Worm (Caenorhabditis elegans): ENCODE data around the gene K04E7.1.

DNA sequence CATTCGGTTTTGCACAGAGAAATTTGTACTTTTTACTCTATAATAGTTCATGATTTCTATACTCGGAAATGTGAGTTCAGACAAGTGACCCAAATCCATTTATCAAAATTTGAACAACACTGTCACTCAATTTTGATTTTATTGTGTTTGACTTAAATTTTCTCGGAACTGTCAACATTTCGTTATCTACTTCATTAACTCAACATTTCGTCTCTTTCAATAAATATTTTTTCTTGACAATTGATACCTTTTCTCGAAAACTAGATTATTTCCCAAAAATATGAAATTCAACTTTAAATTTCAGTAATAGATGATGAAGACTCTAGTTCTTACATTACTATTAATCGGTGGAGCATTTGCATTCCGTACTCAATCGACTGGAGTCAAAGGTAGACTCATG, 48.8 kb downstream of the K04E7.1 start, which contains the start of gene ttr-36:
- TF ChIP-seq W03F9.2 (tag; optimal IDR thresholded peaks at IDR 0.05): no peak
- no peak for TF ChIP-seq dao-5 (tag; optimal IDR thresholded peaks at IDR 0.05)
- no peak for TF ChIP-seq him-1 (tag; optimal IDR thresholded peaks at IDR 0.05)
